Fruit fly (Drosophila melanogaster) Kc167 (cell line): Measurements from ENCODE around the gene hzg.

Experiments used
- Myc ChIP-seq: fragments of >200 bp; optimal IDR thresholded peaks from 2 replicates; lab custom pipeline; 2017; ENCODE audit warnings: missing external identifiers
- Sin3A ChIP-seq: fragments of >200 bp; optimal IDR thresholded peaks from 2 replicates; lab custom pipeline; 2018; ENCODE audit warnings: missing external identifiers
- h ChIP-seq: fragments of >200 bp; optimal IDR thresholded peaks from 3 replicates; lab custom pipeline; 2018; ENCODE audit warnings: missing external identifiers
- insv ChIP-seq: fragments of >200 bp; optimal IDR thresholded peaks from 3 replicates; lab custom pipeline; 2018; ENCODE audit warnings: missing external identifiers
- psq ChIP-seq: fragments of >200 bp; optimal IDR thresholded peaks from 2 replicates; lab custom pipeline; 2017; ENCODE audit warnings: missing external identifiers

- TF ChIP-seq insv (lab: Kevin White, UChicago) (no peak), psq (lab: Kevin White, UChicago) (no peak), Sin3A (lab: Kevin White, UChicago) (no peak), Myc (lab: Kevin White, UChicago) (no peak), h (lab: Kevin White, UChicago) (no peak)
Measured at dm6 chr3L:15981403-15981802, 23.1 kb downstream of the hzg start.
